Fruit fly (Drosophila melanogaster): ENCODE measurements around the gene TwdlZ.

TwdlZ gene

dm6 chrX:16696614-16697519 lies 41.1 kb upstream of the TwdlZ start (continued):
- TF ChIP-seq toy (GFP tag; IDR thresholded peaks at IDR 0.05) (no peak), Meics (GFP tag; optimal IDR thresholded peaks at IDR 0.05) (peak; percentile 40), CG12299 (tag; optimal IDR thresholded peaks at IDR 0.05) (no peak), pum (GFP tag; optimal IDR thresholded peaks at IDR 0.05) (no peak), CG18262 (tag; optimal IDR thresholded peaks at IDR 0.05) (peak; percentile 37), CG1024 (GFP tag; IDR thresholded peaks at IDR 0.05) (no peak), GATAe (GFP tag; conservative IDR thresholded peaks at IDR 0.05) (no peak), caup (GFP tag; optimal IDR thresholded peaks at IDR 0.05; ENCODE audit: severe bottlenecking) (no peak), BtbVII (GFP tag; optimal IDR thresholded peaks at IDR 0.05) (no peak), seq (GFP tag; IDR thresholded peaks at IDR 0.05) (no peak), Ets65A (GFP tag) (peak; percentile 62), CG18599 (GFP tag; optimal IDR thresholded peaks at IDR 0.05) (peak; percentile 40), CoRest (tag; optimal IDR thresholded peaks at IDR 0.05) (peak; percentile 17), Jarid2 (GFP tag; optimal IDR thresholded peaks at IDR 0.05) (no peak), al (GFP tag; IDR thresholded peaks at IDR 0.05) (no peak), grau (tag; optimal IDR thresholded peaks at IDR 0.05) (peak; percentile 13), CG14710 (tag; optimal IDR thresholded peaks at IDR 0.05) (no peak), HHEX (GFP tag; optimal IDR thresholded peaks at IDR 0.05) (no peak), h (optimal IDR thresholded peaks at IDR 0.05) (no peak), CG2199 (GFP tag; IDR thresholded peaks at IDR 0.05) (no peak), CG17829 (tag; optimal IDR thresholded peaks at IDR 0.05) (no peak), CG17361 (GFP tag; IDR thresholded peaks at IDR 0.05) (peak; percentile 48), dysf (GFP tag; IDR thresholded peaks at IDR 0.05) (0 out of 3 replicates have a peak, but pooled peaks have one; percentile 18), HLH54F (GFP tag; optimal IDR thresholded peaks at IDR 0.05) (no peak), psq (GFP tag; optimal IDR thresholded peaks at IDR 0.05) (no peak), CG7963 (GFP tag; IDR thresholded peaks at IDR 0.05; ENCODE audit: partially characterized antibody) (no peak), CG13424 (tag; optimal IDR thresholded peaks at IDR 0.05) (peak; percentile 1), CG6813 (GFP tag; optimal IDR thresholded peaks at IDR 0.05) (no peak), CG12071 (GFP tag; optimal IDR thresholded peaks at IDR 0.05) (no peak), stwl (tag; optimal IDR thresholded peaks at IDR 0.05) (no peak), CG17359 (tag; optimal IDR thresholded peaks at IDR 0.05) (peak; percentile 10)

dm6 chrX:16697882-16698571 lies 40.0 kb upstream of the TwdlZ start:
- peak; percentile 97 for TF ChIP-seq CG8281 (tag; optimal IDR thresholded peaks at IDR 0.05)
- no peak for TF ChIP-seq Spps (tag; optimal IDR thresholded peaks at IDR 0.05)
- TF ChIP-seq CG17361 (GFP tag; IDR thresholded peaks at IDR 0.05) = no peak

- TF ChIP-seq CG14965 (GFP tag; optimal IDR thresholded peaks at IDR 0.05; ENCODE audit: borderline replicate concordance) = no peak
- no peak for TF ChIP-seq Ravus (GFP tag; IDR thresholded peaks at IDR 0.05)
- TF ChIP-seq Sry-β (GFP tag; optimal IDR thresholded peaks at IDR 0.05) = no peak
- TF ChIP-seq CG3838 (GFP tag; optimal IDR thresholded peaks at IDR 0.05) = no peak
- no peak for TF ChIP-seq chn (GFP tag; optimal IDR thresholded peaks at IDR 0.05)
- TF ChIP-seq jumu (GFP tag; optimal IDR thresholded peaks at IDR 0.05) = no peak
- no peak for TF ChIP-seq so (GFP tag; IDR thresholded peaks at IDR 0.05)
- no peak for TF ChIP-seq CG31441 (GFP tag; IDR thresholded peaks at IDR 0.05)
- TF ChIP-seq Hmr (GFP tag; optimal IDR thresholded peaks at IDR 0.05) = no peak
- no peak for TF ChIP-seq Poxn (GFP tag; IDR thresholded peaks at IDR 0.05)
- no peak for TF ChIP-seq CG10274 (GFP tag; optimal IDR thresholded peaks at IDR 0.05)
- TF ChIP-seq lab (GFP tag; optimal IDR thresholded peaks at IDR 0.05) = no peak
- no peak for TF ChIP-seq CG1233 (GFP tag; optimal IDR thresholded peaks at IDR 0.05)
- no peak for TF ChIP-seq crp (GFP tag; optimal IDR thresholded peaks at IDR 0.05)
Measured at dm6 chrX:16700070-16700469, 37.9 kb upstream of the TwdlZ start, which contains the start of gene CG9676. TSS of gene CG9676 (minus strand) at chrX:16700170.

Data from whole organism, embryonic.